Fruit fly (Drosophila melanogaster) whole organism, wandering third instar larva: ENCODE measurements around the gene Art6.

ENCODE experiments used
- Abd-B ChIP-seq: fragments of >200 bp; optimal IDR thresholded peaks from 2 replicates; lab custom pipeline; 2017; ENCODE audit warnings: missing biosample characterization, missing genetic modification characterization
- CG32264 ChIP-seq: fragments of 200-800 bp; sonication (Bioruptor generic); optimal IDR thresholded peaks from 2 replicates; lab custom pipeline; 2016; ENCODE audit warnings: missing biosample characterization, missing genetic modification characterization
- CG9705 ChIP-seq: fragments of 200-800 bp; sonication (Bioruptor generic); optimal IDR thresholded peaks from 2 replicates; lab custom pipeline; 2018; ENCODE audit warnings: missing biosample characterization, mild to moderate bottlenecking, missing genetic modification characterization
- CrebA ChIP-seq: fragments of 200-800 bp; sonication (Bioruptor generic); optimal IDR thresholded peaks from 2 replicates; lab custom pipeline; 2016; ENCODE audit warnings: missing biosample characterization, mild to moderate bottlenecking, missing genetic modification characterization, borderline replicate concordance
- Dfd ChIP-seq: fragments of >200 bp; optimal IDR thresholded peaks from 2 replicates; lab custom pipeline; 2017; ENCODE audit warnings: missing biosample characterization, missing genetic modification characterization
- Dif ChIP-seq: fragments of 200-275, 200-300 bp; sonication (Bioruptor generic); optimal IDR thresholded peaks from 2 replicates; lab custom pipeline; 2018; ENCODE audit warnings: missing biosample characterization, missing genetic modification characterization; ENCODE audit not compliant: partially characterized antibody
- GATAd ChIP-seq: sonication (Bioruptor generic); optimal IDR thresholded peaks from 2 replicates; lab custom pipeline; 2016; ENCODE audit warnings: missing biosample characterization, missing genetic modification characterization
- HLH106 ChIP-seq: fragments of 200-800 bp; optimal IDR thresholded peaks from 3 replicates; lab custom pipeline; 2019; ENCODE audit warnings: missing biosample characterization, mild to moderate bottlenecking, missing genetic modification characterization, moderate library complexity
- Hnf4 ChIP-seq: fragments of 200-800 bp; sonication (Bioruptor generic); optimal IDR thresholded peaks from 2 replicates; lab custom pipeline; 2016; ENCODE audit warnings: missing biosample characterization, mild to moderate bottlenecking, missing genetic modification characterization
- Hr78 ChIP-seq: fragments of >200 bp; optimal IDR thresholded peaks from 2 replicates; lab custom pipeline; 2017; ENCODE audit warnings: missing biosample characterization, missing genetic modification characterization
- Hr83 ChIP-seq: fragments of 200-300 bp; sonication (Bioruptor generic); optimal IDR thresholded peaks from 2 replicates; lab custom pipeline; 2016; ENCODE audit warnings: missing biosample characterization, mild to moderate bottlenecking, missing genetic modification characterization, moderate library complexity; ENCODE audit not compliant: poor library complexity, severe bottlenecking
- Jra ChIP-seq: sonication (Bioruptor generic); optimal IDR thresholded peaks from 2 replicates; lab custom pipeline; 2016; ENCODE audit warnings: missing biosample characterization, missing genetic modification characterization
- Mio ChIP-seq: sonication (Bioruptor generic); optimal IDR thresholded peaks from 2 replicates; lab custom pipeline; 2016; ENCODE audit warnings: missing biosample characterization, missing genetic modification characterization
- Myc ChIP-seq: fragments of >200 bp; optimal IDR thresholded peaks from 2 replicates; lab custom pipeline; 2017
- N ChIP-seq: fragments of >200 bp; optimal IDR thresholded peaks from 2 replicates; lab custom pipeline; 2018; ENCODE audit warnings: missing biosample characterization, missing external identifiers, missing genetic modification characterization
- OdsH ChIP-seq: fragments of 200-800 bp; sonication (Bioruptor generic); optimal IDR thresholded peaks from 2 replicates; lab custom pipeline; 2016; ENCODE audit warnings: missing biosample characterization, mild to moderate bottlenecking, missing genetic modification characterization
- Rel ChIP-seq, 2 experiments: fragments of 200-800 bp; sonication (Bioruptor generic) in 1 of 2; optimal IDR thresholded peaks; 2 replicates in 1 of 2; 3 replicates in 1 of 2; lab custom pipeline; 2016 to 2019; ENCODE audit warnings: mild to moderate bottlenecking in 2 of 2, missing biosample characterization in 2 of 2, missing genetic modification characterization in 2 of 2, moderate library complexity in 1 of 2
- Sp1 ChIP-seq: fragments of 200-800 bp; sonication (Bioruptor generic); optimal IDR thresholded peaks from 3 replicates; lab custom pipeline; 2019; ENCODE audit warnings: missing biosample characterization, mild to moderate bottlenecking, missing genetic modification characterization, moderate library complexity
- Vsx2 ChIP-seq: fragments of 200-300, 225-300 bp; sonication (Bioruptor generic); optimal IDR thresholded peaks from 2 replicates; lab custom pipeline; 2018; ENCODE audit warnings: missing biosample characterization, missing genetic modification characterization; ENCODE audit not compliant: partially characterized antibody
- br ChIP-seq: fragments of 200-800 bp; sonication (Bioruptor generic); optimal IDR thresholded peaks from 2 replicates; lab custom pipeline; 2016; ENCODE audit warnings: missing biosample characterization, missing genetic modification characterization
- brk ChIP-seq: fragments of 200-800 bp; sonication (Bioruptor generic); optimal IDR thresholded peaks from 2 replicates; lab custom pipeline; 2016; ENCODE audit warnings: missing biosample characterization, mild to moderate bottlenecking, missing genetic modification characterization
- dl ChIP-seq, 2 experiments: fragments of 175-275, 200-275 bp in 1 of 2; fragments of 200-275 bp in 1 of 2; sonication (Bioruptor generic); optimal IDR thresholded peaks; lab custom pipeline; 2018; ENCODE audit warnings: mild to moderate bottlenecking in 2 of 2, missing biosample characterization in 2 of 2, missing genetic modification characterization in 2 of 2, moderate library complexity in 2 of 2; ENCODE audit not compliant: partially characterized antibody in 2 of 2, insufficient read depth in 1 of 2
- dmrt93B ChIP-seq: fragments of 200-800 bp; sonication (Bioruptor generic); optimal IDR thresholded peaks from 2 replicates; lab custom pipeline; 2018; ENCODE audit warnings: missing biosample characterization, mild to moderate bottlenecking, missing genetic modification characterization
- dsf ChIP-seq: sonication (Bioruptor generic); optimal IDR thresholded peaks from 2 replicates; lab custom pipeline; 2016; ENCODE audit warnings: missing biosample characterization, missing genetic modification characterization, borderline replicate concordance
- ey ChIP-seq: fragments of 200-800 bp; sonication (Bioruptor generic); optimal IDR thresholded peaks from 2 replicates; lab custom pipeline; 2016; ENCODE audit warnings: missing biosample characterization, missing genetic modification characterization
- foxo ChIP-seq, 2 experiments: fragments of 200-800 bp; sonication (Bioruptor generic); optimal IDR thresholded peaks; 2 replicates in 1 of 2; 3 replicates in 1 of 2; lab custom pipeline; 2016 to 2017; ENCODE audit warnings: missing biosample characterization in 2 of 2, missing genetic modification characterization in 2 of 2
- fru ChIP-seq: fragments of 200-800 bp; sonication (Bioruptor generic); optimal IDR thresholded peaks from 3 replicates; lab custom pipeline; 2016; ENCODE audit warnings: missing biosample characterization, mild to moderate bottlenecking, missing genetic modification characterization
- h ChIP-seq: fragments of 200-800 bp; sonication (Bioruptor generic); optimal IDR thresholded peaks from 3 replicates; lab custom pipeline; 2016; ENCODE audit warnings: missing biosample characterization, mild to moderate bottlenecking, missing genetic modification characterization
- jim ChIP-seq: fragments of 175-275, 200-325 bp; sonication (Bioruptor generic); optimal IDR thresholded peaks from 2 replicates; lab custom pipeline; 2016; ENCODE audit warnings: missing biosample characterization, mild to moderate bottlenecking, missing genetic modification characterization
- lola ChIP-seq: fragments of >200 bp; optimal IDR thresholded peaks from 2 replicates; lab custom pipeline; 2017; ENCODE audit warnings: missing biosample characterization, missing genetic modification characterization
- pan ChIP-seq: fragments of >200 bp; optimal IDR thresholded peaks from 2 replicates; lab custom pipeline; 2017
- psq ChIP-seq: fragments of 200-800 bp; sonication (Bioruptor generic); optimal IDR thresholded peaks from 3 replicates; lab custom pipeline; 2017; ENCODE audit warnings: missing biosample characterization, mild to moderate bottlenecking, missing genetic modification characterization, moderate library complexity
- rgr ChIP-seq: fragments of 200-800 bp; sonication (Bioruptor generic); optimal IDR thresholded peaks from 3 replicates; lab custom pipeline; 2016; ENCODE audit warnings: missing biosample characterization, mild to moderate bottlenecking, missing genetic modification characterization
- sage ChIP-seq: fragments of 200-800 bp; sonication (Bioruptor generic); optimal IDR thresholded peaks from 2 replicates; lab custom pipeline; 2016; ENCODE audit warnings: missing biosample characterization, mild to moderate bottlenecking, missing genetic modification characterization
- sv ChIP-seq: fragments of 200-800 bp; sonication (Bioruptor generic); optimal IDR thresholded peaks from 3 replicates; lab custom pipeline; 2016; ENCODE audit warnings: missing biosample characterization, missing genetic modification characterization
- tai ChIP-seq: sonication (Bioruptor generic); optimal IDR thresholded peaks from 2 replicates; lab custom pipeline; 2016; ENCODE audit warnings: missing biosample characterization, missing genetic modification characterization
- usp ChIP-seq: fragments of >200 bp; optimal IDR thresholded peaks from 2 replicates; lab custom pipeline; 2017; ENCODE audit warnings: missing biosample characterization, missing genetic modification characterization
- woc ChIP-seq: sonication (Bioruptor generic); optimal IDR thresholded peaks from 2 replicates; lab custom pipeline; 2016; ENCODE audit warnings: missing biosample characterization, mild to moderate bottlenecking, missing genetic modification characterization

Gene Art6

DNA sequence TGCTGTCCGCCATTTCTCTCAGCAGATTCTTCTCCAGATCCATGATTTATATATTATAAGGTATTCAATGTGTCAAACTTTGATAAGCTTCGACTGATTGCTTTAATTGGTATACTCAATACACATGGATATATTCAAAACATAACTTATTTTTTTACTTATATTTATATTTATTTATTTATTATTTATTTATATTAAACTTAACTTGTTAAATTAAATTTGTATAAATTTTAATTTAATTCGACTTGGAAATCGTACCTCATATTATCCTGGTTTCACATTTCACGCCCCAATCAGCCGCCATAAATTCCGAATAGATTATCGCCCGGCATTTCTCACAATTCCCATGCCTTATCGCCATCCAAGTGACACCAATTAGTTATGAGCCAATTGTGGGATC, 2.3 kb downstream of the Art6 start, which contains the start of gene Art9:
Art9 (minus strand) TSS at position 101 of the 400 bp plus-strand sequence.
- TF ChIP-seq dl (GFP tag; optimal IDR thresholded peaks at IDR 0.05; lab: Kevin White, UChicago; ENCODE audit: insufficient read depth in 1 of 2, partially characterized antibody in 2 of 2): no peak
- no peak for TF ChIP-seq dmrt93B (GFP tag; lab: Kevin White, UChicago)
- TF ChIP-seq Mio (GFP tag; lab: Kevin White, UChicago): no peak
- no peak for TF ChIP-seq sv (GFP tag; lab: Kevin White, UChicago)
- TF ChIP-seq CG32264 (GFP tag; lab: Kevin White, UChicago): no peak
- TF ChIP-seq tai (GFP tag; lab: Kevin White, UChicago): no peak
- no peak for TF ChIP-seq ey
- TF ChIP-seq h (GFP tag; lab: Kevin White, UChicago): no peak
- TF ChIP-seq br: no peak
- TF ChIP-seq Dfd: no peak
- no peak for TF ChIP-seq dsf (GFP tag; lab: Kevin White, UChicago)
- no peak for TF ChIP-seq woc (GFP tag; lab: Kevin White, UChicago)
- no peak for TF ChIP-seq Hnf4 (GFP tag; lab: Kevin White, UChicago)
- no peak for TF ChIP-seq jim (GFP tag; lab: Kevin White, UChicago)

DNA sequence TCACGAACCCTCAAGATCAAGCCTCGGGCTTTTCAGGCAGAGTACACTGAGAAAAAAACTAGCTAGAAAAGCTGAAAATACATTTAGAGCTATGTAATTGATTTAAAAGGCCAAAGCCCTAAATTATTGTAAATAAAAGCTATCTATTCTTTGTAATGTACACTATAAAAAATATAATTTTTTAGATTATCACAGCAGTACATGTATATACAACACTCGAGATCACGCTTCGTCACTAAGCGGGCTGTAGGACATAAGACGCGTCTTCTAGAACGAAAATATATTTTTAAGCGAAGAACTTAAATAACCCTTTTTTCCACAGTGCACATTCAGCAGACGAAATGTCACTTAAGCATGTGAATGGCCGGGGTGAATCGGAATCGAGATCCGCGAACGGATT, 4.2 kb downstream of the Art6 start:
- peak; percentile 28 for TF ChIP-seq psq (GFP tag; lab: Kevin White, UChicago)
- no peak for TF ChIP-seq GATAd (GFP tag; lab: Kevin White, UChicago)
- TF ChIP-seq usp (GFP tag; lab: Kevin White, UChicago): no peak
- peak; percentile 20 for TF ChIP-seq br
- peak; percentile 59 for TF ChIP-seq OdsH (GFP tag; lab: Kevin White, UChicago)
- TF ChIP-seq Jra (GFP tag; lab: Kevin White, UChicago): no peak
- no peak for TF ChIP-seq Hr83 (GFP tag; lab: Kevin White, UChicago)
- TF ChIP-seq Myc: no peak
- TF ChIP-seq pan (lab: Kevin White, UChicago): no peak
- peak; percentile 22 for TF ChIP-seq CG9705 (GFP tag; lab: Kevin White, UChicago)
- peak; percentile 63 for TF ChIP-seq fru (GFP tag; lab: Kevin White, UChicago)
- no peak for TF ChIP-seq dl (GFP tag; optimal IDR thresholded peaks at IDR 0.05; lab: Kevin White, UChicago; ENCODE audit: insufficient read depth in 1 of 2, partially characterized antibody in 2 of 2)
- TF ChIP-seq rgr (GFP tag; lab: Kevin White, UChicago): peak; percentile 52
- TF ChIP-seq sage (GFP tag; lab: Kevin White, UChicago): peak; percentile 4
- no peak for TF ChIP-seq sv (GFP tag; lab: Kevin White, UChicago)
- no peak for TF ChIP-seq lola (GFP tag; lab: Kevin White, UChicago)
- peak; percentile 64 for TF ChIP-seq Sp1 (GFP tag; lab: Kevin White, UChicago)
- TF ChIP-seq Dfd: no peak
- TF ChIP-seq Hnf4 (GFP tag; lab: Kevin White, UChicago): no peak
- no peak for TF ChIP-seq Vsx2 (GFP tag; lab: Kevin White, UChicago)
- peak; percentile 17 for TF ChIP-seq brk (GFP tag; lab: Kevin White, UChicago)
- TF ChIP-seq CrebA (GFP tag; lab: Kevin White, UChicago): no peak
- TF ChIP-seq N (GFP tag; lab: Kevin White, UChicago): no peak
- no peak for TF ChIP-seq Mio (GFP tag; lab: Kevin White, UChicago)
- no peak for TF ChIP-seq jim (GFP tag; lab: Kevin White, UChicago)
- peak; percentile 65 for TF ChIP-seq HLH106 (tag; lab: Kevin White, UChicago)
- TF ChIP-seq ey: peak; percentile 45
- TF ChIP-seq Dif: no peak
- peak; percentile 29 for TF ChIP-seq woc (GFP tag; lab: Kevin White, UChicago)
- TF ChIP-seq tai (GFP tag; lab: Kevin White, UChicago): peak; percentile 6
- peak in 1 of 2 experiments; percentile 70 for TF ChIP-seq foxo (GFP tag; optimal IDR thresholded peaks at IDR 0.05; lab: Kevin White, UChicago)
- no peak for TF ChIP-seq dsf (GFP tag; lab: Kevin White, UChicago)
- no peak for TF ChIP-seq Abd-B (GFP tag; lab: Kevin White, UChicago)
- TF ChIP-seq Rel (GFP tag; optimal IDR thresholded peaks at IDR 0.05; lab: Kevin White, UChicago): no peak
- TF ChIP-seq Rel (tag; optimal IDR thresholded peaks at IDR 0.05; lab: Kevin White, UChicago): no peak
- TF ChIP-seq CG32264 (GFP tag; lab: Kevin White, UChicago): no peak
- no peak for TF ChIP-seq Hr78
- peak; percentile 50 for TF ChIP-seq dmrt93B (GFP tag; lab: Kevin White, UChicago)
- TF ChIP-seq h (GFP tag; lab: Kevin White, UChicago): peak; percentile 65
